Worm (Caenorhabditis elegans) whole organism, L4 larva: ENCODE data around the gene C09G4.4.

Source experiments
- T20F7.1 ChIP-seq: fragments of 200-800 bp; sonication (Bioruptor generic); optimal IDR thresholded peaks from 2 replicates; lab custom pipeline; 2018; ENCODE audit warnings: mild to moderate bottlenecking, missing genetic modification characterization, missing compliant biosample characterization
- Y75B8A.6 ChIP-seq: fragments of 200-800 bp; sonication (Bioruptor generic); IDR thresholded peaks from 2 replicates; pipeline ENCODE4 v1.3.6; 2022; ENCODE audit warnings: missing genetic modification reagents, missing genetic modification characterization, missing compliant biosample characterization
- ama-1 ChIP-seq: fragments of 150-350 bp; optimal IDR thresholded peaks from 2 replicates; lab custom pipeline; 2014; ENCODE audit warnings: inconsistent platforms, mixed read lengths
- ceh-20 ChIP-seq: fragments of 200-800 bp; sonication (Bioruptor generic); IDR thresholded peaks from 2 replicates; pipeline ENCODE4 v1.3.6; 2022; ENCODE audit warnings: missing genetic modification reagents, missing genetic modification characterization, missing compliant biosample characterization
- cey-2 ChIP-seq: sonication (generic microtip); optimal IDR thresholded peaks from 3 replicates; lab custom pipeline; 2017; ENCODE audit warnings: missing genetic modification characterization, mild to moderate bottlenecking, missing compliant biosample characterization, antibody characterized with exemption, borderline replicate concordance; ENCODE audit not compliant: insufficient read depth
- ctbp-1 ChIP-seq: fragments of 200-800 bp; sonication (Bioruptor generic); IDR thresholded peaks from 2 replicates; pipeline ENCODE4 v1.3.6; 2022; ENCODE audit warnings: missing genetic modification reagents, missing genetic modification characterization, missing compliant biosample characterization
- dmd-6 ChIP-seq: fragments of 200-800 bp; sonication (Bioruptor generic); IDR thresholded peaks from 2 replicates; pipeline ENCODE4 v1.3.6; 2022; ENCODE audit warnings: missing genetic modification reagents, missing genetic modification characterization, missing compliant biosample characterization
- dmd-8 ChIP-seq: fragments of 200-800 bp; sonication (Bioruptor generic); IDR thresholded peaks from 2 replicates; pipeline ENCODE4 v1.3.6; 2022; ENCODE audit warnings: missing genetic modification characterization, missing compliant biosample characterization
- dpl-1 ChIP-seq: fragments of 150-350 bp; optimal IDR thresholded peaks from 2 replicates; lab custom pipeline; 2014; ENCODE audit warnings: missing biosample characterization, missing genetic modification reagents, missing genetic modification characterization
- duxl-1 ChIP-seq: sonication (generic microtip); optimal IDR thresholded peaks from 2 replicates; lab custom pipeline; 2016; ENCODE audit warnings: mild to moderate bottlenecking, missing genetic modification characterization, moderate library complexity, missing compliant biosample characterization; ENCODE audit not compliant: poor library complexity
- dve-1 ChIP-seq: sonication (generic microtip); optimal IDR thresholded peaks from 2 replicates; lab custom pipeline; 2017; ENCODE audit warnings: antibody characterized with exemption, mild to moderate bottlenecking, missing genetic modification characterization, missing compliant biosample characterization; ENCODE audit not compliant: insufficient read depth
- fos-1 ChIP-seq: fragments of 150-350 bp; optimal IDR thresholded peaks from 2 replicates; lab custom pipeline; 2014; ENCODE audit warnings: missing biosample characterization, missing genetic modification characterization
- gei-8 ChIP-seq: fragments of 200-800 bp; sonication (Bioruptor generic); optimal IDR thresholded peaks from 2 replicates; lab custom pipeline; 2018; ENCODE audit warnings: mild to moderate bottlenecking, missing genetic modification characterization, missing compliant biosample characterization
- hif-1 ChIP-seq, 2 experiments: sonication (generic microtip); optimal IDR thresholded peaks; 2 replicates each; lab custom pipeline; 2016 to 2017; ENCODE audit warnings: missing compliant biosample characterization in 2 of 2, missing genetic modification characterization in 2 of 2, missing genetic modification reagents in 2 of 2, missing genotype in 2 of 2, mild to moderate bottlenecking in 1 of 2
- hlh-11 ChIP-seq: fragments of 200-800 bp; sonication (Bioruptor generic); optimal IDR thresholded peaks from 2 replicates; lab custom pipeline; 2018; ENCODE audit warnings: mild to moderate bottlenecking, missing genetic modification characterization, missing compliant biosample characterization
- hmg-1.1 ChIP-seq: fragments of 200-800 bp; sonication (Bioruptor generic); IDR thresholded peaks from 2 replicates; pipeline ENCODE4 v1.3.6; 2022; ENCODE audit warnings: missing genetic modification reagents, missing genetic modification characterization, missing compliant biosample characterization
- jun-1 ChIP-seq: fragments of 150-350 bp; optimal IDR thresholded peaks from 2 replicates; lab custom pipeline; 2014; ENCODE audit warnings: missing biosample characterization, missing genetic modification reagents, missing genetic modification characterization
- lin-1 ChIP-seq: fragments of 200-800 bp; sonication (Bioruptor generic); IDR thresholded peaks from 2 replicates; pipeline ENCODE4 v1.3.6; 2022; ENCODE audit warnings: missing genetic modification reagents, missing genetic modification characterization, missing compliant biosample characterization
- lin-13 ChIP-seq: fragments of 150-350 bp; optimal IDR thresholded peaks from 2 replicates; lab custom pipeline; 2014; ENCODE audit warnings: missing biosample characterization, missing genetic modification reagents, missing genetic modification characterization
- lin-29 ChIP-seq: fragments of 200-800 bp; sonication (Bioruptor generic); IDR thresholded peaks from 2 replicates; pipeline ENCODE4 v1.3.6; 2022; ENCODE audit warnings: missing genetic modification reagents, missing genetic modification characterization, missing compliant biosample characterization
- lin-38 ChIP-seq: fragments of 200-800 bp; sonication (Bioruptor generic); IDR thresholded peaks from 2 replicates; pipeline ENCODE4 v1.3.6; 2022; ENCODE audit warnings: missing genetic modification reagents, missing genetic modification characterization, missing compliant biosample characterization
- lsy-2 ChIP-seq, 2 experiments: fragments of 150-350 bp in 1 of 2; sonication (generic microtip) in 1 of 2; optimal IDR thresholded peaks; 2 replicates each; lab custom pipeline; 2014 to 2017; ENCODE audit warnings: missing biosample characterization in 2 of 2, missing genetic modification characterization in 2 of 2
- madf-5 ChIP-seq, 2 experiments: fragments of 200-800 bp; sonication (Bioruptor generic); IDR thresholded peaks; 2 replicates each; pipeline ENCODE4 v1.3.6; 2022; ENCODE audit warnings: missing compliant biosample characterization in 2 of 2, missing genetic modification characterization in 2 of 2
- mdl-1 ChIP-seq, 2 experiments: fragments of 150-350 bp in 1 of 2; sonication (generic microtip) in 1 of 2; optimal IDR thresholded peaks; 2 replicates each; lab custom pipeline; 2014 to 2017; ENCODE audit warnings: missing biosample characterization in 2 of 2, missing genetic modification characterization in 2 of 2
- mdt-29 ChIP-seq: fragments of 200-800 bp; sonication (Bioruptor generic); IDR thresholded peaks from 2 replicates; pipeline ENCODE4 v1.3.6; 2022; ENCODE audit warnings: missing genetic modification reagents, missing genetic modification characterization, missing compliant biosample characterization
- mep-1 ChIP-seq: fragments of 150-350 bp; sonication (generic microtip); optimal IDR thresholded peaks from 3 replicates; lab custom pipeline; 2014; ENCODE audit warnings: missing biosample characterization, missing genetic modification characterization
- mes-2 ChIP-seq: sonication (generic microtip); optimal IDR thresholded peaks from 2 replicates; lab custom pipeline; 2016; ENCODE audit warnings: missing genotype, mild to moderate bottlenecking, missing genetic modification characterization, missing compliant biosample characterization; ENCODE audit not compliant: poor library complexity, severe bottlenecking
- mxl-3 ChIP-seq: fragments of 200-800 bp; sonication (Bioruptor generic); optimal IDR thresholded peaks from 2 replicates; lab custom pipeline; 2018; ENCODE audit warnings: mild to moderate bottlenecking, missing genetic modification characterization, missing compliant biosample characterization
- nhr-10 ChIP-seq: fragments of 150-350 bp; optimal IDR thresholded peaks from 2 replicates; lab custom pipeline; 2014; ENCODE audit warnings: missing biosample characterization, missing genetic modification characterization
- nhr-102 ChIP-seq: sonication (generic microtip); optimal IDR thresholded peaks from 2 replicates; lab custom pipeline; 2016; ENCODE audit warnings: mild to moderate bottlenecking, missing genetic modification characterization, moderate library complexity, missing compliant biosample characterization
- nhr-111 ChIP-seq: fragments of 200-800 bp; sonication (Bioruptor generic); optimal IDR thresholded peaks from 2 replicates; lab custom pipeline; 2018; ENCODE audit warnings: mild to moderate bottlenecking, missing genetic modification characterization, missing compliant biosample characterization
- nhr-25 ChIP-seq: sonication (generic microtip); optimal IDR thresholded peaks from 2 replicates; lab custom pipeline; 2017; ENCODE audit warnings: missing genetic modification characterization, mild to moderate bottlenecking, missing compliant biosample characterization, antibody characterized with exemption, moderate library complexity, borderline replicate concordance; ENCODE audit not compliant: insufficient read depth
- nhr-28 ChIP-seq: fragments of 150-350 bp; optimal IDR thresholded peaks from 2 replicates; lab custom pipeline; 2014; ENCODE audit warnings: missing biosample characterization, missing genetic modification characterization
- nhr-41 ChIP-seq: fragments of 200-800 bp; sonication (Bioruptor generic); IDR thresholded peaks from 2 replicates; pipeline ENCODE4 v1.3.6; 2022; ENCODE audit warnings: missing genetic modification reagents, missing genetic modification characterization, missing compliant biosample characterization
- nhr-48 ChIP-seq: sonication (generic microtip); optimal IDR thresholded peaks from 2 replicates; lab custom pipeline; 2016; ENCODE audit warnings: mild to moderate bottlenecking, missing genetic modification characterization, missing compliant biosample characterization
- nhr-6 ChIP-seq: fragments of 150-350 bp; optimal IDR thresholded peaks from 2 replicates; lab custom pipeline; 2014; ENCODE audit warnings: missing biosample characterization, missing genetic modification characterization
- nhr-77 ChIP-seq: fragments of 150-350 bp; optimal IDR thresholded peaks from 2 replicates; lab custom pipeline; 2014; ENCODE audit warnings: missing biosample characterization, missing genetic modification characterization
- pqm-1 ChIP-seq: sonication (generic microtip); optimal IDR thresholded peaks from 2 replicates; lab custom pipeline; 2017; ENCODE audit warnings: missing biosample characterization, missing genetic modification characterization
- saeg-2 ChIP-seq: fragments of 200-800 bp; sonication (Bioruptor generic); IDR thresholded peaks from 2 replicates; pipeline ENCODE4 v1.3.6; 2022; ENCODE audit warnings: missing genetic modification reagents, missing genetic modification characterization, missing compliant biosample characterization
- snpc-4 ChIP-seq: fragments of 150-350 bp; optimal IDR thresholded peaks from 2 replicates; lab custom pipeline; 2014; ENCODE audit warnings: missing biosample characterization, missing genetic modification characterization
- unc-62 ChIP-seq, 3 experiments: fragments of 150-350 bp in 1 of 3; sonication (generic microtip); optimal IDR thresholded peaks in 2 of 3; peaks in 1 of 3; 1 replicate in 1 of 3; 2 replicates in 2 of 3; lab custom pipeline; 2014 to 2017; ENCODE audit warnings: missing biosample characterization in 3 of 3, missing genetic modification characterization in 3 of 3, missing genetic modification reagents in 3 of 3, missing genotype in 1 of 3
- ztf-11 ChIP-seq: fragments of 150-350 bp; optimal IDR thresholded peaks from 2 replicates; lab custom pipeline; 2014; ENCODE audit warnings: missing biosample characterization, missing genetic modification characterization

The C09G4.4 gene

DNA sequence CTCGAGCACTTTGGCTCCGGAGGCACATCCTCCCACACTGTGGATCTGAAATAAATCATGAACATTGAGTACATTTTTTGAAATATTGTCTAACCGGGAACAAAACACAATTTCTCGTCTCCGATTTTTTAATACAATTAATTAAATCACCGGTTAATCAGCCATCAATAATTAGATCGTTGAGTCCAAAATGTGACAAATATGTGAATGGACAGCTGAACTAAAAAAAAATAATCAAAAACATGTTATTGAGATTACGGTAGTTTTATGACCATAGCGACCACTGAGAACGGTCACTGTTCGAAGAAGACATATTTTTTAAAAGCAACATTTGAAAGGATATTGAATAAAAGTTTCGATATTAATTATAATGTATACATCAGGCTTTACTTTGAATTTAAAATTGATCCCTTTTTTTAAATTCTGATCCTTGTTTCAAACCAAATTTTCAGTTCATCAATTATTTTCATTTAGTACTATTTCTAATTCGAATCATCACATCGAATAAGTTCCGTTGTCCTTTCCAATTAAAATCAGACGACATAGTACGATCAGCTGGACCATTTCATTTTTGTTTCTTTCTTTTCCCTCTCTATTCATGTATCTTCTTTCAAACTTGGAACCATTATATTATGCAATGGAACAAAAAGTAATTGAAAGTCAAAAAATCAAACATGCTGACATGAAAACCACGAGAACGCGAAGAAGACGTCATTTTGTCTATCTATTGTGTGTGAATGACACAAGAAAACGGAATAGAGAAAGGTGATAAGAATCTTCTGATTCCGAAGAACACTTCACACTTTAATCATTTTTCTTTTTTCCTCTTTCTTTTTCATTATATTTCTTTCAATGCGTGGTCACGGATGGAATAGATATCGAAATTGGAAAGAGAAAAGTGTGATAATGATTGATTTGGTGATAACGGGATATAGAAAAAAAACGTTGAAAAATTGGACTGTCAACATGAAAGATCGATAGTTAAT is 17.6 kb downstream of the C09G4.4 start (continued):
- no peak for TF ChIP-seq ctbp-1 (GFP tag; lab: Robert Waterston, UW)
- peak; percentile 40 for TF ChIP-seq mes-2 (tag; lab: Kevin White, UChicago)
- TF ChIP-seq nhr-77 (tag; lab: Kevin White, UChicago), result peak; percentile 96
- peak; percentile 25; the same call in 1 of the 2 replicates for TF ChIP-seq lin-38
- peak; percentile 93 for TF ChIP-seq nhr-48
- peak; percentile 79 for TF ChIP-seq T20F7.1 (GFP tag; lab: Kevin White, UChicago)
- TF ChIP-seq snpc-4 (tag; lab: Kevin White, UChicago), result no peak
- TF ChIP-seq dmd-6 (GFP tag; lab: Robert Waterston, UW), result peak; percentile 99
- peak; percentile 99 for TF ChIP-seq nhr-28 (tag; lab: Kevin White, UChicago)
- TF ChIP-seq lsy-2 (tag; optimal IDR thresholded peaks at IDR 0.05; lab: Kevin White, UChicago), result peak; percentile 33 to 72
- TF ChIP-seq Y75B8A.6 (GFP tag; lab: Robert Waterston, UW), result no peak
- TF ChIP-seq madf-5 (GFP tag; IDR thresholded peaks at IDR 0.05; lab: Robert Waterston, UW), result no peak
- peak; percentile 97 for TF ChIP-seq hlh-11 (tag; lab: Kevin White, UChicago)
- 0 out of 2 replicates have a peak, but pooled peaks have one; percentile 35 for TF ChIP-seq nhr-41
- TF ChIP-seq lin-13 (GFP tag; lab: Kevin White, UChicago), result peak; percentile 15
- TF ChIP-seq nhr-111 (GFP tag; lab: Kevin White, UChicago), result no peak
- TF ChIP-seq lin-29 (GFP tag; lab: Robert Waterston, UW), result no peak
- peak; percentile 87 for TF ChIP-seq ceh-20
- peak; percentile 76 for TF ChIP-seq fos-1 (tag; lab: Kevin White, UChicago)
- peak; percentile 88; the same call in 1 of the 2 replicates for TF ChIP-seq lin-1 (GFP tag; lab: Robert Waterston, UW)
- TF ChIP-seq dve-1, result peak; percentile 99
- peak; percentile 91 for TF ChIP-seq nhr-6
- peak; percentile 14 for TF ChIP-seq dpl-1 (GFP tag; lab: Kevin White, UChicago)
- TF ChIP-seq pqm-1 (tag; lab: Kevin White, UChicago), result peak; percentile 100
- peak; percentile 77; the same call in 1 of the 2 replicates for TF ChIP-seq saeg-2 (GFP tag; lab: Robert Waterston, UW)
- peak; percentile 73 for TF ChIP-seq mxl-3 (GFP tag; lab: Kevin White, UChicago)
- no peak for TF ChIP-seq hmg-1.1 (GFP tag; lab: Robert Waterston, UW)
- TF ChIP-seq ama-1 (lab: Kevin White, UChicago), result peak; percentile 0
- peak; percentile 85 for TF ChIP-seq gei-8
- peak; percentile 95 for TF ChIP-seq cey-2 (tag; lab: Kevin White, UChicago)
- TF ChIP-seq jun-1, result peak; percentile 47
- peak; percentile 74 for TF ChIP-seq nhr-25
- no peak for TF ChIP-seq mdt-29 (GFP tag; lab: Robert Waterston, UW)
- peak in 1 of 2 experiments; percentile 61 for TF ChIP-seq hif-1 (tag; optimal IDR thresholded peaks at IDR 0.05; lab: Kevin White, UChicago)
- no peak for TF ChIP-seq ztf-11 (tag; lab: Kevin White, UChicago)
- TF ChIP-seq unc-62 (GFP tag; optimal IDR thresholded peaks at IDR 0.05 in 1 of 2; lab: Kevin White, UChicago), result peak; percentile 20 to 100
- no peak for TF ChIP-seq unc-62 (tag; optimal IDR thresholded peaks at IDR 0.05; lab: Kevin White, UChicago)
- peak; percentile 75 for TF ChIP-seq mep-1 (tag; lab: Kevin White, UChicago)
- TF ChIP-seq duxl-1, result peak; percentile 7
- peak; percentile 75 for TF ChIP-seq nhr-102 (tag; lab: Kevin White, UChicago)
- TF ChIP-seq nhr-10 (tag; lab: Kevin White, UChicago), result peak; percentile 90
- TF ChIP-seq dmd-8 (GFP tag; lab: Robert Waterston, UW), result no peak
- peak; percentile 46 to 94 for TF ChIP-seq mdl-1 (tag; optimal IDR thresholded peaks at IDR 0.05; lab: Kevin White, UChicago)
